Fruit fly (Drosophila melanogaster) whole organism, embryonic: ENCODE results near the gene CG9948.

Source experiments
- ATbp ChIP-seq: fragments of 200-800 bp; sonication (Bioruptor generic); optimal IDR thresholded peaks from 2 replicates; lab custom pipeline; 2017; ENCODE audit warnings: missing biosample characterization, mild to moderate bottlenecking, missing genetic modification characterization, missing genetic modification reagents
- B-H1 ChIP-seq: fragments of 200-800 bp; sonication (Bioruptor generic); IDR thresholded peaks from 3 replicates; pipeline ENCODE4 v1.3.6; 2022; ENCODE audit warnings: missing biosample characterization, missing genetic modification characterization
- CG10431 ChIP-seq: fragments of 200-800 bp; sonication (Bioruptor generic); optimal IDR thresholded peaks from 3 replicates; lab custom pipeline; 2018; ENCODE audit warnings: missing biosample characterization, mild to moderate bottlenecking, missing genetic modification characterization
- CG11504 ChIP-seq: fragments of 200-800 bp; sonication (Bioruptor generic); optimal IDR thresholded peaks from 3 replicates; lab custom pipeline; 2019; ENCODE audit warnings: missing biosample characterization, mild to moderate bottlenecking, missing genetic modification characterization, moderate library complexity
- CG12744 ChIP-seq: fragments of 200-800 bp; sonication (Bioruptor generic); optimal IDR thresholded peaks from 2 replicates; lab custom pipeline; 2016; ENCODE audit warnings: missing biosample characterization, missing genetic modification characterization
- CG13123 ChIP-seq: fragments of 200-800 bp; sonication (Bioruptor generic); optimal IDR thresholded peaks from 2 replicates; lab custom pipeline; 2016; ENCODE audit warnings: missing biosample characterization, missing genetic modification characterization
- CG15269 ChIP-seq: fragments of 200-800 bp; sonication (Bioruptor generic); optimal IDR thresholded peaks from 2 replicates; lab custom pipeline; 2018; ENCODE audit warnings: missing biosample characterization, mild to moderate bottlenecking, missing genetic modification characterization, moderate library complexity
- CG18262 ChIP-seq: fragments of 200-800 bp; optimal IDR thresholded peaks from 3 replicates; lab custom pipeline; 2019; ENCODE audit warnings: missing biosample characterization, mild to moderate bottlenecking, missing genetic modification characterization, moderate library complexity
- CG2678 ChIP-seq: fragments of 200-800 bp; sonication (Bioruptor generic); optimal IDR thresholded peaks from 3 replicates; lab custom pipeline; 2019; ENCODE audit warnings: missing biosample characterization, mild to moderate bottlenecking, missing genetic modification characterization, moderate library complexity
- CG2712 ChIP-seq: fragments of 200-800 bp; optimal IDR thresholded peaks from 3 replicates; lab custom pipeline; 2019; ENCODE audit warnings: missing biosample characterization, mild to moderate bottlenecking, missing genetic modification characterization, moderate library complexity
- CG30403 ChIP-seq: fragments of 200-800 bp; sonication (Bioruptor generic); optimal IDR thresholded peaks from 3 replicates; lab custom pipeline; 2016; ENCODE audit warnings: missing biosample characterization, missing genetic modification characterization
- CG3407 ChIP-seq: fragments of 200-800 bp; sonication (Bioruptor generic); optimal IDR thresholded peaks from 2 replicates; lab custom pipeline; 2018; ENCODE audit warnings: missing biosample characterization, mild to moderate bottlenecking, missing genetic modification characterization
- CG3995 ChIP-seq: fragments of 200-800 bp; sonication (Bioruptor generic); optimal IDR thresholded peaks from 3 replicates; lab custom pipeline; 2016; ENCODE audit warnings: missing biosample characterization, missing genetic modification characterization
- CG4854 ChIP-seq: fragments of 200-800 bp; sonication (Bioruptor generic); optimal IDR thresholded peaks from 2 replicates; lab custom pipeline; 2016; ENCODE audit warnings: missing biosample characterization, missing genetic modification characterization, inconsistent platforms
- CG6175 ChIP-seq: fragments of 200-800 bp; sonication (Bioruptor generic); IDR thresholded peaks from 3 replicates; pipeline ENCODE4 v1.3.6; 2022; ENCODE audit warnings: missing biosample characterization, missing genetic modification characterization
- CG6654 ChIP-seq: fragments of 200-800 bp; sonication (Bioruptor generic); optimal IDR thresholded peaks from 2 replicates; lab custom pipeline; 2017; ENCODE audit warnings: missing biosample characterization, mild to moderate bottlenecking, missing genetic modification characterization
- CG6689 ChIP-seq: fragments of 200-800 bp; sonication (Bioruptor generic); IDR thresholded peaks from 2 replicates; pipeline ENCODE4 v1.3.6; 2022; ENCODE audit warnings: missing biosample characterization, missing genetic modification characterization
- CG7928 ChIP-seq: fragments of 200-800 bp; sonication (Bioruptor generic); optimal IDR thresholded peaks from 2 replicates; lab custom pipeline; 2017; ENCODE audit warnings: missing biosample characterization, mild to moderate bottlenecking, missing genetic modification characterization
- CG8765 ChIP-seq: fragments of 200-800 bp; sonication (Bioruptor generic); IDR thresholded peaks from 2 replicates; pipeline ENCODE4 v1.3.6; 2022; ENCODE audit warnings: missing biosample characterization, missing genetic modification characterization
- Dad ChIP-seq: fragments of 200-800 bp; sonication (Bioruptor generic); optimal IDR thresholded peaks from 3 replicates; lab custom pipeline; 2016; ENCODE audit warnings: missing biosample characterization, missing genetic modification characterization
- Dref ChIP-seq: fragments of 200-800 bp; sonication (Bioruptor generic); IDR thresholded peaks from 2 replicates; pipeline ENCODE4 v1.3.6; 2022; ENCODE audit warnings: missing biosample characterization, missing genetic modification characterization
- Drgx ChIP-seq: fragments of 200-800 bp; sonication (Bioruptor generic); IDR thresholded peaks from 2 replicates; pipeline ENCODE4 v1.3.6; 2022; ENCODE audit warnings: missing biosample characterization, missing genetic modification characterization
- Elba2 ChIP-seq: fragments of 200-800 bp; sonication (Bioruptor generic); optimal IDR thresholded peaks from 3 replicates; lab custom pipeline; 2016; ENCODE audit warnings: missing biosample characterization, missing genetic modification characterization
- HHEX ChIP-seq: fragments of 200-800 bp; sonication (Bioruptor generic); optimal IDR thresholded peaks from 3 replicates; lab custom pipeline; 2017; ENCODE audit warnings: missing biosample characterization, mild to moderate bottlenecking, missing genetic modification characterization, missing genetic modification reagents
- HmgZ ChIP-seq: fragments of 200-800 bp; sonication (Bioruptor generic); optimal IDR thresholded peaks from 2 replicates; lab custom pipeline; 2018; ENCODE audit warnings: missing biosample characterization, mild to moderate bottlenecking, missing genetic modification characterization
- Hr51 ChIP-seq, 2 experiments: fragments of 200-800 bp; sonication (Bioruptor generic); optimal IDR thresholded peaks; 2 replicates in 1 of 2; 3 replicates in 1 of 2; lab custom pipeline; 2016 to 2018; ENCODE audit warnings: missing biosample characterization in 2 of 2, missing genetic modification characterization in 2 of 2, mild to moderate bottlenecking in 1 of 2, moderate library complexity in 1 of 2
- Max ChIP-seq: fragments of 200-800 bp; sonication (Bioruptor generic); optimal IDR thresholded peaks from 2 replicates; lab custom pipeline; 2016; ENCODE audit warnings: missing biosample characterization, mild to moderate bottlenecking, missing genetic modification characterization
- Med ChIP-seq: fragments of 200-800 bp; sonication (Bioruptor generic); peaks from one replicate; lab custom pipeline; 2016; ENCODE audit warnings: missing biosample characterization, missing genetic modification characterization, mild to moderate bottlenecking, inconsistent platforms, moderate library complexity
- Rfx ChIP-seq: fragments of 200-800 bp; sonication (Bioruptor generic); IDR thresholded peaks from 2 replicates; pipeline ENCODE4 v1.3.6; 2022; ENCODE audit warnings: missing biosample characterization, missing genetic modification characterization
- Sox102F ChIP-seq: fragments of 200-800 bp; sonication (Bioruptor generic); optimal IDR thresholded peaks from 2 replicates; lab custom pipeline; 2018; ENCODE audit warnings: missing biosample characterization, mild to moderate bottlenecking, missing genetic modification characterization, moderate library complexity
- Spps ChIP-seq: fragments of 200-800 bp; sonication (Bioruptor generic); optimal IDR thresholded peaks from 2 replicates; lab custom pipeline; 2018; ENCODE audit warnings: missing biosample characterization, mild to moderate bottlenecking, missing genetic modification characterization
- amos ChIP-seq: fragments of 200-800 bp; sonication (Bioruptor generic); IDR thresholded peaks from 2 replicates; pipeline ENCODE4 v1.3.6; 2022; ENCODE audit warnings: missing biosample characterization, missing genetic modification characterization; ENCODE audit not compliant: partially characterized antibody
- cato ChIP-seq: fragments of 200-800 bp; sonication (Bioruptor generic); optimal IDR thresholded peaks from 2 replicates; lab custom pipeline; 2016; ENCODE audit warnings: missing biosample characterization, missing genetic modification characterization, borderline replicate concordance
- cg ChIP-seq: fragments of 200-800 bp; sonication (Bioruptor generic); optimal IDR thresholded peaks from 3 replicates; lab custom pipeline; 2019; ENCODE audit warnings: missing biosample characterization, mild to moderate bottlenecking, missing genetic modification characterization, moderate library complexity
- chinmo ChIP-seq: fragments of 200-800 bp; sonication (Bioruptor generic); IDR thresholded peaks from 4 replicates; pipeline ENCODE4 v1.3.6; 2022; ENCODE audit warnings: missing biosample characterization, missing genetic modification characterization; ENCODE audit not compliant: partially characterized antibody
- dimm ChIP-seq: fragments of 200-800 bp; sonication (Bioruptor generic); IDR thresholded peaks from 2 replicates; pipeline ENCODE4 v1.3.6; 2022; ENCODE audit warnings: missing biosample characterization, missing genetic modification characterization
- dmrt99B ChIP-seq: fragments of 200-800 bp; sonication (Bioruptor generic); optimal IDR thresholded peaks from 2 replicates; lab custom pipeline; 2018; ENCODE audit warnings: missing biosample characterization, mild to moderate bottlenecking, missing genetic modification characterization, moderate library complexity
- dysf ChIP-seq: fragments of 200-800 bp; sonication (Bioruptor generic); IDR thresholded peaks from 3 replicates; pipeline ENCODE4 v1.3.6; 2022; ENCODE audit warnings: missing biosample characterization, missing genetic modification characterization
- fd3F ChIP-seq: fragments of 200-800 bp; sonication (Bioruptor generic); optimal IDR thresholded peaks from 2 replicates; lab custom pipeline; 2018; ENCODE audit warnings: missing biosample characterization, mild to moderate bottlenecking, missing genetic modification characterization, moderate library complexity
- gem ChIP-seq: fragments of 200-800 bp; sonication (Bioruptor generic); optimal IDR thresholded peaks from 2 replicates; lab custom pipeline; 2019; ENCODE audit warnings: missing biosample characterization, mild to moderate bottlenecking, missing genetic modification characterization, moderate library complexity
- nmo ChIP-seq: fragments of 200-800 bp; sonication (Bioruptor generic); optimal IDR thresholded peaks from 2 replicates; lab custom pipeline; 2018; ENCODE audit warnings: missing biosample characterization, mild to moderate bottlenecking, missing genetic modification characterization, moderate library complexity
- repo ChIP-seq: fragments of 200-800 bp; sonication (Bioruptor generic); optimal IDR thresholded peaks from 2 replicates; lab custom pipeline; 2016; ENCODE audit warnings: missing biosample characterization, missing genetic modification characterization
- schlank ChIP-seq: fragments of 200-800 bp; sonication (Bioruptor generic); optimal IDR thresholded peaks from 2 replicates; lab custom pipeline; 2018; ENCODE audit warnings: missing biosample characterization, mild to moderate bottlenecking, missing genetic modification characterization
- sens ChIP-seq: fragments of 200-800 bp; sonication (Bioruptor generic); peaks from one replicate; lab custom pipeline; 2016; ENCODE audit warnings: missing biosample characterization, missing genetic modification characterization
- shn ChIP-seq: fragments of 200-800 bp; sonication (Bioruptor generic); optimal IDR thresholded peaks from 3 replicates; lab custom pipeline; 2016; ENCODE audit warnings: missing biosample characterization, missing genetic modification characterization
- slbo ChIP-seq: fragments of 200-800 bp; sonication (Bioruptor generic); IDR thresholded peaks from 2 replicates; pipeline ENCODE4 v1.3.6; 2022; ENCODE audit warnings: missing biosample characterization, missing genetic modification characterization
- vvl ChIP-seq: fragments of 200-800 bp; sonication (Bioruptor generic); IDR thresholded peaks from 2 replicates; pipeline ENCODE4 v1.3.6; 2022; ENCODE audit warnings: missing biosample characterization, missing genetic modification characterization
- wek ChIP-seq: fragments of 200-800 bp; sonication (Bioruptor generic); optimal IDR thresholded peaks from 3 replicates; lab custom pipeline; 2018; ENCODE audit warnings: missing biosample characterization, mild to moderate bottlenecking, missing genetic modification characterization, moderate library complexity

Gene CG9948

DNA sequence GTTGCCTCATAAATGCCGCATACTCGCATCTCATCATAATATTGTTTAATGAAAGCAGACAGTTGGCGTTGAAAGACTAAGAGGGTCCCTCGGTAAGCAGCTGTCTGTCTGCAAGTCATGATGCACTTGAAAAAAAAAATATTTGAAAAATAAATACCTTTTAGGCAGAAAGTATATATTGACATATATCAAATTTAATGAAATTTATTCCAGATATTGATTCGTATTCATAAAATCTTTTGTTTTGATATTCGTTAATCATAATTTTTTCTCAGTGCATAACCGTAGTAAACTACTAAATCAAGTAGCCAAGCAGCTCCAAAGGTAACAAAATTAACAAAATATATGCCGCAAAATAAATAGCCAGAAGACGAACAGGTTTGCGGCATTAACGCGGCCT, 46.1 kb downstream of the CG9948 start (continued):
- TF ChIP-seq B-H1 (GFP tag; lab: Robert Waterston, UW) = 0 out of 3 replicates have a peak, but pooled peaks have one; percentile 13
- peak; percentile 3 for TF ChIP-seq sens (GFP tag; lab: Kevin White, UChicago)
- peak; percentile 24 for TF ChIP-seq CG30403 (GFP tag; lab: Kevin White, UChicago)
- TF ChIP-seq ATbp = no peak
- TF ChIP-seq fd3F = no peak
- no peak for TF ChIP-seq cg (GFP tag; lab: Kevin White, UChicago)
- no peak for TF ChIP-seq Elba2 (GFP tag; lab: Kevin White, UChicago)
- TF ChIP-seq HHEX (GFP tag; lab: Kevin White, UChicago) = no peak
- peak; percentile 32 for TF ChIP-seq CG2712
- TF ChIP-seq wek (GFP tag; lab: Kevin White, UChicago) = no peak
- TF ChIP-seq CG6689 (GFP tag; lab: Robert Waterston, UW) = peak; percentile 51; the same call in 1 of the 2 replicates
- TF ChIP-seq cato (GFP tag; lab: Kevin White, UChicago) = no peak
- TF ChIP-seq CG6175 = no peak
- peak; percentile 11 for TF ChIP-seq CG18262 (tag; lab: Kevin White, UChicago)
- TF ChIP-seq CG8765 (GFP tag; lab: Robert Waterston, UW) = no peak

dm6 chr3L:7002355-7002754, 46.6 kb downstream of the CG9948 start:
- TF ChIP-seq CG3407 = no peak
- TF ChIP-seq Rfx (GFP tag; lab: Robert Waterston, UW) = no peak
- no peak for TF ChIP-seq CG6654 (GFP tag; lab: Kevin White, UChicago)
- no peak for TF ChIP-seq Dref
- no peak for TF ChIP-seq Elba2 (GFP tag; lab: Kevin White, UChicago)
- no peak for TF ChIP-seq nmo (GFP tag; lab: Kevin White, UChicago)
- TF ChIP-seq, all 482 proteins: peak for 0

dm6 chr3L:7003132-7003531, 47.3 kb downstream of the CG9948 start:
- no peak for TF ChIP-seq CG10431 (GFP tag; lab: Kevin White, UChicago)
- TF ChIP-seq chinmo (GFP tag; lab: Robert Waterston, UW) = no peak
- no peak for TF ChIP-seq HmgZ (tag; lab: Kevin White, UChicago)
- TF ChIP-seq repo (GFP tag; lab: Kevin White, UChicago) = no peak
- TF ChIP-seq Max = no peak
- peak; percentile 22 for TF ChIP-seq Sox102F (GFP tag; lab: Kevin White, UChicago)
- TF ChIP-seq vvl (GFP tag; lab: Robert Waterston, UW) = no peak; the same call in 1 of the 2 replicates
- TF ChIP-seq CG12744 = no peak
- no peak for TF ChIP-seq CG7928 (GFP tag; lab: Kevin White, UChicago)
- no peak for TF ChIP-seq CG13123 (GFP tag; lab: Kevin White, UChicago)
- TF ChIP-seq Med (GFP tag; lab: Kevin White, UChicago) = peak; percentile 19
- peak; percentile 17 for TF ChIP-seq gem
- TF ChIP-seq CG15269 (tag; lab: Kevin White, UChicago) = peak; percentile 37
- TF ChIP-seq schlank (tag; lab: Kevin White, UChicago) = no peak
- no peak for TF ChIP-seq dimm (GFP tag; lab: Robert Waterston, UW)
- TF ChIP-seq CG3995 (GFP tag; lab: Kevin White, UChicago) = no peak
- no peak for TF ChIP-seq CG4854
- peak; percentile 23; the same call in 1 of the 2 replicates for TF ChIP-seq slbo (GFP tag; lab: Robert Waterston, UW)
- TF ChIP-seq Spps (tag; lab: Kevin White, UChicago) = no peak
- no peak for TF ChIP-seq Dad
- peak; percentile 55; the same call in 2 of the 3 replicates for TF ChIP-seq dysf (GFP tag; lab: Robert Waterston, UW)
- TF ChIP-seq CG11504 (tag; lab: Kevin White, UChicago) = peak; percentile 21
- peak; percentile 26 for TF ChIP-seq dmrt99B (tag; lab: Kevin White, UChicago)
- no peak for TF ChIP-seq amos
- TF ChIP-seq Hr51 (GFP tag; optimal IDR thresholded peaks at IDR 0.05; lab: Kevin White, UChicago) = peak in 1 of 2 experiments; percentile 39
- TF ChIP-seq shn = no peak
- TF ChIP-seq CG2678 = peak; percentile 3
- peak; percentile 36; the same call in 1 of the 2 replicates for TF ChIP-seq Rfx (GFP tag; lab: Robert Waterston, UW)
- TF ChIP-seq Drgx (GFP tag; lab: Robert Waterston, UW) = peak; percentile 24; the same call in 1 of the 2 replicates
